Worm (Caenorhabditis elegans) whole organism, L3 larva: ENCODE results near the gene ZK688.7.

Experiments used
- eor-1 ChIP-seq, 2 experiments: fragments of 150-350 bp; optimal IDR thresholded peaks; 2 replicates each; lab custom pipeline; 2014 to 2018; ENCODE audit warnings: missing biosample characterization in 2 of 2, missing genetic modification characterization in 2 of 2
- jun-1 ChIP-seq: fragments of 150-350 bp; optimal IDR thresholded peaks from 2 replicates; lab custom pipeline; 2014; ENCODE audit warnings: missing biosample characterization, missing genetic modification reagents, missing genetic modification characterization
- nhr-23 ChIP-seq: fragments of 150-350 bp; optimal IDR thresholded peaks from 2 replicates; lab custom pipeline; 2014; ENCODE audit warnings: missing biosample characterization, missing genetic modification reagents, missing genetic modification characterization
- nhr-67 ChIP-seq: fragments of 150-350 bp; optimal IDR thresholded peaks from 2 replicates; lab custom pipeline; 2014; ENCODE audit warnings: missing biosample characterization, missing genetic modification characterization
- nhr-77 ChIP-seq: fragments of 150-350 bp; optimal IDR thresholded peaks from 2 replicates; lab custom pipeline; 2014; ENCODE audit warnings: missing biosample characterization, missing genetic modification characterization
- pqm-1 ChIP-seq: fragments of 150-350 bp; optimal IDR thresholded peaks from 2 replicates; lab custom pipeline; 2017; ENCODE audit warnings: missing biosample characterization, missing genetic modification characterization, inconsistent platforms
- snpc-4 ChIP-seq: fragments of 150-350 bp; optimal IDR thresholded peaks from 2 replicates; lab custom pipeline; 2014; ENCODE audit warnings: missing biosample characterization, missing genetic modification characterization
- ztf-11 ChIP-seq: fragments of 150-350 bp; optimal IDR thresholded peaks from 2 replicates; lab custom pipeline; 2014; ENCODE audit warnings: missing biosample characterization, missing genetic modification characterization
- ztf-4 ChIP-seq: fragments of 150-350 bp; optimal IDR thresholded peaks from 2 replicates; lab custom pipeline; 2014; ENCODE audit warnings: missing biosample characterization, missing genetic modification characterization

- no peak for TF ChIP-seq eor-1 (tag; optimal IDR thresholded peaks at IDR 0.05; lab: Kevin White, UChicago)
- no peak for TF ChIP-seq snpc-4 (tag; lab: Kevin White, UChicago)
- TF ChIP-seq nhr-77 (tag; lab: Kevin White, UChicago): no peak
- TF ChIP-seq pqm-1: no peak
- no peak for TF ChIP-seq ztf-4 (tag; lab: Kevin White, UChicago)
- TF ChIP-seq jun-1 (tag; lab: Kevin White, UChicago): no peak
- TF ChIP-seq ztf-11 (tag; lab: Kevin White, UChicago): no peak
- TF ChIP-seq nhr-67 (tag; lab: Kevin White, UChicago): no peak
- TF ChIP-seq nhr-23 (tag; lab: Kevin White, UChicago): no peak
Measured at ce11 chrIII:7873481-7873880, 38.0 kb downstream of the ZK688.7 start, which contains the start of gene tyr-1.
